Worm (Caenorhabditis elegans): ENCODE measurements around the gene C28D4.4.

C28D4.4 gene

ce11 chrIV:9738194-9738593, 6.6 kb downstream of the C28D4.4 start, which contains the start of gene C28D4.10:
Gene C28D4.10, plus strand, starts transcription at chrIV:9738494.
- TF ChIP-seq set-16 (GFP tag; IDR thresholded peaks at IDR 0.05) (no peak), hmg-1.1 (GFP tag; IDR thresholded peaks at IDR 0.05) (no peak), daf-19 (GFP tag; conservative IDR thresholded peaks at IDR 0.05) (no peak), nhr-11 (tag; optimal IDR thresholded peaks at IDR 0.05) (no peak), lin-15B (tag; optimal IDR thresholded peaks at IDR 0.05) (no peak), spr-3 (GFP tag; optimal IDR thresholded peaks at IDR 0.05) (no peak), egl-43 (GFP tag; IDR thresholded peaks at IDR 0.05) (no peak)

- no peak for TF ChIP-seq daf-16 (GFP tag; optimal IDR thresholded peaks at IDR 0.05)
- TF ChIP-seq daf-16 (tag; optimal IDR thresholded peaks at IDR 0.05): peak; percentile 57
- no peak for TF ChIP-seq daf-19 (GFP tag; conservative IDR thresholded peaks at IDR 0.05)
- no peak for TF ChIP-seq snpc-1.2 (GFP tag; IDR thresholded peaks at IDR 0.05)
- no peak for TF ChIP-seq nhr-111 (GFP tag; optimal IDR thresholded peaks at IDR 0.05)
- TF ChIP-seq unc-130 (GFP tag; optimal IDR thresholded peaks at IDR 0.05): no peak
- TF ChIP-seq lsy-2 (tag; optimal IDR thresholded peaks at IDR 0.05): no peak
- TF ChIP-seq ceh-28 (tag; optimal IDR thresholded peaks at IDR 0.05): no peak
- no peak for TF ChIP-seq jun-1 (tag; optimal IDR thresholded peaks at IDR 0.05)
- TF ChIP-seq mxl-2 (GFP tag; conservative IDR thresholded peaks at IDR 0.05): no peak
- no peak for TF ChIP-seq ama-1 (optimal IDR thresholded peaks at IDR 0.05)
- peak; percentile 44 for TF ChIP-seq dve-1 (tag; optimal IDR thresholded peaks at IDR 0.05; ENCODE audit: insufficient read depth)
- TF ChIP-seq egl-27 (tag; optimal IDR thresholded peaks at IDR 0.05): no peak
- no peak for TF ChIP-seq tag-97 (GFP tag; IDR thresholded peaks at IDR 0.05)
- no peak for TF ChIP-seq nhr-41 (GFP tag; IDR thresholded peaks at IDR 0.05)
- TF ChIP-seq Y75B8A.6 (GFP tag; IDR thresholded peaks at IDR 0.05): no peak
- no peak for TF ChIP-seq hmg-1.1 (GFP tag; IDR thresholded peaks at IDR 0.05)
- no peak for TF ChIP-seq daf-8 (GFP tag; IDR thresholded peaks at IDR 0.05)
- TF ChIP-seq mdt-29 (GFP tag; IDR thresholded peaks at IDR 0.05): no peak
- TF ChIP-seq nhr-6 (tag; optimal IDR thresholded peaks at IDR 0.05): no peak
- no peak for TF ChIP-seq sdz-12 (GFP tag; optimal IDR thresholded peaks at IDR 0.05)
- TF ChIP-seq arid-1 (GFP tag; conservative IDR thresholded peaks at IDR 0.05): no peak
- no peak for TF ChIP-seq nhr-76 (tag; optimal IDR thresholded peaks at IDR 0.05)
- TF ChIP-seq ceh-62 (tag; optimal IDR thresholded peaks at IDR 0.05): no peak
- no peak for TF ChIP-seq pha-4 (GFP tag; IDR thresholded peaks at IDR 0.05)
- no peak for TF ChIP-seq pha-4 (tag; optimal IDR thresholded peaks at IDR 0.05)
- TF ChIP-seq nhr-48 (tag; optimal IDR thresholded peaks at IDR 0.05): no peak
- no peak for TF ChIP-seq nhr-77 (tag; optimal IDR thresholded peaks at IDR 0.05)
- no peak for TF ChIP-seq fos-1 (tag; optimal IDR thresholded peaks at IDR 0.05)
- TF ChIP-seq madf-5 (GFP tag; IDR thresholded peaks at IDR 0.05): no peak
- peak; percentile 77 for TF ChIP-seq php-3 (GFP tag; IDR thresholded peaks at IDR 0.05)
- TF ChIP-seq vab-7 (GFP tag; IDR thresholded peaks at IDR 0.05): no peak
- no peak for TF ChIP-seq mep-1 (tag; optimal IDR thresholded peaks at IDR 0.05)
- no peak for TF ChIP-seq pqm-1 (tag; optimal IDR thresholded peaks at IDR 0.05)
- TF ChIP-seq hlh-11 (tag; optimal IDR thresholded peaks at IDR 0.05): peak; percentile 60
- no peak for TF ChIP-seq fkh-10 (GFP tag; optimal IDR thresholded peaks at IDR 0.05)
- TF ChIP-seq egl-43 (GFP tag; IDR thresholded peaks at IDR 0.05): no peak
- peak; percentile 61; the same call in 1 of the 2 replicates for TF ChIP-seq dmd-6 (GFP tag; IDR thresholded peaks at IDR 0.05)
- TF ChIP-seq ceh-20 (GFP tag; IDR thresholded peaks at IDR 0.05): no peak
- no peak for TF ChIP-seq Y48G9A.11 (GFP tag; IDR thresholded peaks at IDR 0.05)
- no peak for TF ChIP-seq snpc-4 (tag; optimal IDR thresholded peaks at IDR 0.05)
- TF ChIP-seq tra-1 (GFP tag; IDR thresholded peaks at IDR 0.05): 0 out of 2 replicates have a peak, but pooled peaks have one; percentile 21
- TF ChIP-seq ceh-44 (GFP tag; IDR thresholded peaks at IDR 0.05): no peak
- TF ChIP-seq hlh-30 (tag; optimal IDR thresholded peaks at IDR 0.05; ENCODE audit: insufficient read depth): peak; percentile 51
- TF ChIP-seq mdl-1 (tag; optimal IDR thresholded peaks at IDR 0.05): peak in 1 of 2 experiments; percentile 59
- no peak for TF ChIP-seq gei-8 (GFP tag; optimal IDR thresholded peaks at IDR 0.05)
These were observed 7.5 kb downstream of the C28D4.4 start, which contains the start of gene cka-1 for ce11 chrIV:9737204-9737790. Gene cka-1, minus strand, starts transcription at chrIV:9737621.
